Worm (Caenorhabditis elegans) whole organism, L1 larva: ENCODE results near the gene F11C1.9.

Experiments
- alr-1 ChIP-seq: fragments of 200-800 bp; sonication (Bioruptor generic); optimal IDR thresholded peaks from 2 replicates; lab custom pipeline; 2018; ENCODE audit warnings: borderline replicate concordance, mild to moderate bottlenecking, missing genetic modification characterization, missing compliant biosample characterization
- ceh-82 ChIP-seq, 3 experiments: fragments of 150-350 bp in 1 of 3; sonication (generic microtip) in 2 of 3; optimal IDR thresholded peaks; 2 replicates each; lab custom pipeline; 2014 to 2017; ENCODE audit warnings: missing biosample characterization in 3 of 3, missing genetic modification characterization in 3 of 3
- elt-3 ChIP-seq, 6 experiments: fragments of 150-350 bp in 1 of 6; sonication (generic microtip); optimal IDR thresholded peaks; 2 replicates each; lab custom pipeline; 2017 to 2018; ENCODE audit warnings: missing biosample characterization in 6 of 6, missing genetic modification characterization in 6 of 6, inconsistent platforms in 1 of 6
- hlh-4 ChIP-seq: sonication (generic microtip); optimal IDR thresholded peaks from 2 replicates; lab custom pipeline; 2016; ENCODE audit warnings: mild to moderate bottlenecking, missing genetic modification characterization, missing compliant biosample characterization
- mep-1 ChIP-seq: fragments of 150-350 bp; optimal IDR thresholded peaks from 2 replicates; lab custom pipeline; 2014; ENCODE audit warnings: missing biosample characterization, missing genetic modification characterization
- nhr-28 ChIP-seq: fragments of 150-350 bp; optimal IDR thresholded peaks from 2 replicates; lab custom pipeline; 2014; ENCODE audit warnings: missing biosample characterization, missing genetic modification characterization
- pqm-1 ChIP-seq: sonication (generic microtip); optimal IDR thresholded peaks from 3 replicates; lab custom pipeline; 2017; ENCODE audit warnings: missing biosample characterization, missing genetic modification characterization
- unc-30 ChIP-seq: sonication (generic microtip); optimal IDR thresholded peaks from 2 replicates; lab custom pipeline; 2017; ENCODE audit warnings: missing biosample characterization, missing genetic modification characterization
- ztf-11 ChIP-seq, 2 experiments: sonication (generic microtip); optimal IDR thresholded peaks; 2 replicates each; lab custom pipeline; 2016 to 2017; ENCODE audit warnings: missing genetic modification characterization in 2 of 2, missing biosample characterization in 1 of 2, missing compliant biosample characterization in 1 of 2

DNA sequence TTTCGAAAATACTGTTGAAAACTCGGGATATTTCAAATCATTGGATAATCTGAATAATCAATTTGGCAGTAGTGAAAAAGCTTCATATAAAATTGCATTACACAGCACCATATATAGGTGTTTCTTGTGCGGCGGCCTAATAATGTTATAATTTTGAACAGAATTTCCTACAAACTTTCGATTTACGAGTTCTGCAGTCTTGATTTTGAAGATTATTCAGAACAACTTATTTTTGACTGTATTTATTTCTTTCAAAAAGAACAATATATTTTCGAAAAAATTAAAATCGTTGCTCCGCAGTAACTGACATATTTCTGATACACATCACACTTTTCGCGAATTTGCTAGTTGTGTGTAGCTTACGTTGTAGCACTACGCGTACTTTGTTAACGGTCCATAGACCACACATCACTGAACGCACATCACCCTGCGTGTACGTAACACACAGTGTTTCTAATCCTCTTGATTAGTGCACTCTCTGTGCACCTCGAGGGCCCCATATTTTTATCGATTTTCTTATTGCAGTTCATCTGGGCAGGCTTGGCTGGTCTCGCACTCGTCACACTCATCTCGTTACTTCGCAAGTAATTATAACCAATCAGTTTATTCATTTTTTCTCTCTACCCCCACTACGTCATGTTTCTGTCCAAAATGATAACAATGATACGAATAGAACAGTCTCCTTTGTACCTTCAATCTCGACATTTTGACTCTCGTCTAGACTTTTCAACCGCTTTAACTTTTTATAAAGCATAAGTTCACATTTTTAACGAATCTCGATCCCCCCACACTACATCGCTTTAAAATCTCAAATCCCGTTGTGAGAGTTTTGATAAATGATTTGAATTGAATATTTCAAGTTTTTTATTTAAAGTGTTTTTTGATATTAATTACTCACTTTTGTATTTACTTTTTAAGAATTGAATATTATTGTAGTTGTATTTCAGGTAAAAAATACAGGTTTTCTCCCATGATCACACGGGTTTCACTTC lies 13.5 kb upstream of the F11C1.9 start, which contains the start of the genes F11C1.1 and vwa-8:
- no peak for TF ChIP-seq alr-1
- no peak for TF ChIP-seq ceh-82 (tag; optimal IDR thresholded peaks at IDR 0.05; lab: Kevin White, UChicago)
- TF ChIP-seq hlh-4 (tag; lab: Kevin White, UChicago) = no peak
- no peak for TF ChIP-seq ztf-11 (tag; optimal IDR thresholded peaks at IDR 0.05; lab: Kevin White, UChicago)
- TF ChIP-seq unc-30 = no peak
- TF ChIP-seq nhr-28 (tag; lab: Kevin White, UChicago) = no peak
- TF ChIP-seq elt-3 (tag; optimal IDR thresholded peaks at IDR 0.05; lab: Kevin White, UChicago) = peak in 1 of 6 experiments; percentile 25
- TF ChIP-seq mep-1 = no peak
- no peak for TF ChIP-seq pqm-1 (tag; lab: Kevin White, UChicago)
